Fruit fly (Drosophila melanogaster): ENCODE data around the gene Ttc19.

Ttc19 gene

dm6 chr2L:19083320-19083764, 38.4 kb upstream of the Ttc19 start:
- TF ChIP-seq esn (GFP tag; optimal IDR thresholded peaks at IDR 0.05), result no peak
- 0 out of 3 replicates have a peak, but pooled peaks have one; percentile 21 for TF ChIP-seq CG6163 (GFP tag; IDR thresholded peaks at IDR 0.05)

dm6 chr2L:19079742-19080141, 34.8 kb upstream of the Ttc19 start:
- TF ChIP-seq CG4318 (GFP tag; optimal IDR thresholded peaks at IDR 0.05) (no peak), Lpt (GFP tag; optimal IDR thresholded peaks at IDR 0.05) (no peak), Sox14 (GFP tag; optimal IDR thresholded peaks at IDR 0.05) (no peak), topi (GFP tag; optimal IDR thresholded peaks at IDR 0.05) (no peak), CG10631 (GFP tag; optimal IDR thresholded peaks at IDR 0.05) (no peak), fd85E (GFP tag; optimal IDR thresholded peaks at IDR 0.05) (no peak)

- no peak for TF ChIP-seq CG32006 (GFP tag; optimal IDR thresholded peaks at IDR 0.05)
- no peak for TF ChIP-seq CG8319 (GFP tag; optimal IDR thresholded peaks at IDR 0.05)
- TF ChIP-seq fd59A (GFP tag; optimal IDR thresholded peaks at IDR 0.05), result no peak
- no peak for TF ChIP-seq CG6276 (GFP tag; optimal IDR thresholded peaks at IDR 0.05)
- no peak for TF ChIP-seq vri (GFP tag; optimal IDR thresholded peaks at IDR 0.05)
- TF ChIP-seq dac (GFP tag; optimal IDR thresholded peaks at IDR 0.05), result no peak
Observed at dm6 chr2L:19078928-19079327, 34.0 kb upstream of the Ttc19 start, which contains the start of gene CG10700. Gene CG10700, minus strand, starts transcription at chr2L:19079028.

- TF ChIP-seq Eip78C (GFP tag), result peak; percentile 13
- TF ChIP-seq CG6276 (GFP tag; optimal IDR thresholded peaks at IDR 0.05), result no peak
Observed at dm6 chr2L:19074099-19074828, 29.3 kb upstream of the Ttc19 start, which contains the start of gene CG17572. Gene CG17572, minus strand, starts transcription at chr2L:19074149.

- no peak for TF ChIP-seq CG6163 (GFP tag; IDR thresholded peaks at IDR 0.05)
- TF ChIP-seq CG10669 (GFP tag; optimal IDR thresholded peaks at IDR 0.05), result no peak
- TF ChIP-seq Sox15 (GFP tag; optimal IDR thresholded peaks at IDR 0.05), result no peak
- no peak for TF ChIP-seq CG7368 (GFP tag; optimal IDR thresholded peaks at IDR 0.05)
- TF ChIP-seq eg (GFP tag; IDR thresholded peaks at IDR 0.05), result no peak
- no peak for TF ChIP-seq fd85E (GFP tag; optimal IDR thresholded peaks at IDR 0.05)
- peak; percentile 15 for TF ChIP-seq esn (GFP tag; optimal IDR thresholded peaks at IDR 0.05)
- TF ChIP-seq ss (GFP tag; optimal IDR thresholded peaks at IDR 0.05), result no peak
- TF ChIP-seq CG16779 (tag; optimal IDR thresholded peaks at IDR 0.05), result no peak
- no peak for TF ChIP-seq CG4318 (GFP tag; optimal IDR thresholded peaks at IDR 0.05)
- no peak for TF ChIP-seq Ets96B (tag; optimal IDR thresholded peaks at IDR 0.05)
- no peak for TF ChIP-seq spab (GFP tag; optimal IDR thresholded peaks at IDR 0.05)
- no peak for TF ChIP-seq CG6276 (GFP tag; optimal IDR thresholded peaks at IDR 0.05)
- TF ChIP-seq topi (GFP tag; optimal IDR thresholded peaks at IDR 0.05), result peak; percentile 20
- no peak for TF ChIP-seq fd59A (GFP tag; optimal IDR thresholded peaks at IDR 0.05)
- TF ChIP-seq svp (GFP tag), result peak; percentile 62
- no peak for TF ChIP-seq pdm3 (GFP tag; optimal IDR thresholded peaks at IDR 0.05)
- TF ChIP-seq salr (GFP tag; optimal IDR thresholded peaks at IDR 0.05), result no peak
- TF ChIP-seq vri (GFP tag; optimal IDR thresholded peaks at IDR 0.05), result no peak
- TF ChIP-seq CG31627 (GFP tag; optimal IDR thresholded peaks at IDR 0.05), result no peak
- TF ChIP-seq CG3919 (GFP tag; optimal IDR thresholded peaks at IDR 0.05), result no peak
- TF ChIP-seq Gug (GFP tag; IDR thresholded peaks at IDR 0.05), result no peak
- no peak for TF ChIP-seq net (GFP tag; optimal IDR thresholded peaks at IDR 0.05)
- TF ChIP-seq lz (GFP tag; optimal IDR thresholded peaks at IDR 0.05), result peak; percentile 5
- TF ChIP-seq CG32006 (GFP tag; optimal IDR thresholded peaks at IDR 0.05), result no peak
- TF ChIP-seq CG11762 (GFP tag; optimal IDR thresholded peaks at IDR 0.05; ENCODE audit: insufficient read depth), result no peak
- TF ChIP-seq Eip93F (GFP tag; optimal IDR thresholded peaks at IDR 0.05), result no peak
- TF ChIP-seq acj6 (GFP tag; optimal IDR thresholded peaks at IDR 0.05), result no peak
- TF ChIP-seq CG1621 (tag; optimal IDR thresholded peaks at IDR 0.05), result no peak
- peak; percentile 56 for TF ChIP-seq Eip78C (GFP tag)
- peak; percentile 9 for TF ChIP-seq Hr39 (GFP tag; optimal IDR thresholded peaks at IDR 0.05)
- TF ChIP-seq Lpt (GFP tag; optimal IDR thresholded peaks at IDR 0.05), result no peak
- TF ChIP-seq OdsH (GFP tag; optimal IDR thresholded peaks at IDR 0.05), result no peak
- TF ChIP-seq CG3032 (tag; optimal IDR thresholded peaks at IDR 0.05), result no peak
- no peak for TF ChIP-seq fkh (GFP tag; optimal IDR thresholded peaks at IDR 0.05)
- no peak for TF ChIP-seq Sox102F (GFP tag; optimal IDR thresholded peaks at IDR 0.05)
- no peak for TF ChIP-seq achi (GFP tag; optimal IDR thresholded peaks at IDR 0.05)
Observed at dm6 chr2L:19071713-19072112, 26.8 kb upstream of the Ttc19 start.

All from whole organism, prepupa.